Worm (Caenorhabditis elegans): Measurements from ENCODE around the gene etr-1.

Gene etr-1

ce11 chrII:216598-216997 is 54.4 kb downstream of the etr-1 start, which contains the start of gene F48A11.4:
TSS of gene F48A11.4 (minus strand) at chrII:216621.
- TF ChIP-seq lsy-12 (tag; optimal IDR thresholded peaks at IDR 0.05) (peak; percentile 92), mml-1 (tag; optimal IDR thresholded peaks at IDR 0.05) (no peak), aly-2 (tag; optimal IDR thresholded peaks at IDR 0.05) (no peak), hmg-11 (tag; optimal IDR thresholded peaks at IDR 0.05) (peak; percentile 81), ztf-11 (tag; optimal IDR thresholded peaks at IDR 0.05) (no peak), elt-2 (tag; optimal IDR thresholded peaks at IDR 0.05) (peak; percentile 64), skn-1 (tag; optimal IDR thresholded peaks at IDR 0.05) (peak; percentile 92), nhr-23 (tag; optimal IDR thresholded peaks at IDR 0.05) (peak; percentile 95), lin-15B (tag; optimal IDR thresholded peaks at IDR 0.05) (peak; percentile 98), unc-62 (GFP tag; optimal IDR thresholded peaks at IDR 0.05) (no peak), egl-27 (tag; optimal IDR thresholded peaks at IDR 0.05) (peak; percentile 53), pqm-1 (tag; optimal IDR thresholded peaks at IDR 0.05) (peak; percentile 60), lin-39 (tag; optimal IDR thresholded peaks at IDR 0.05) (peak; percentile 86), mdl-1 (tag; optimal IDR thresholded peaks at IDR 0.05) (no peak), egl-5 (tag; optimal IDR thresholded peaks at IDR 0.05) (peak; percentile 91), nhr-76 (tag; optimal IDR thresholded peaks at IDR 0.05) (peak; percentile 17), nhr-77 (tag; optimal IDR thresholded peaks at IDR 0.05) (peak; percentile 52), nhr-11 (tag; optimal IDR thresholded peaks at IDR 0.05) (peak; percentile 23), nhr-28 (tag; optimal IDR thresholded peaks at IDR 0.05) (no peak), sea-2 (GFP tag; optimal IDR thresholded peaks at IDR 0.05) (no peak), fkh-2 (tag; optimal IDR thresholded peaks at IDR 0.05) (no peak), fos-1 (tag; optimal IDR thresholded peaks at IDR 0.05) (no peak), nhr-237 (tag; optimal IDR thresholded peaks at IDR 0.05) (no peak), tbx-2 (tag; optimal IDR thresholded peaks at IDR 0.05) (peak; percentile 89), nhr-25 (tag; optimal IDR thresholded peaks at IDR 0.05) (peak; percentile 94), ztf-4 (tag; optimal IDR thresholded peaks at IDR 0.05) (peak; percentile 63), snpc-4 (tag; optimal IDR thresholded peaks at IDR 0.05) (peak; percentile 74), elt-1 (tag; optimal IDR thresholded peaks at IDR 0.05) (peak; percentile 47), ZK546.5 (tag; optimal IDR thresholded peaks at IDR 0.05) (peak; percentile 21), ama-1 (optimal IDR thresholded peaks at IDR 0.05) (peak; percentile 93), jun-1 (tag; optimal IDR thresholded peaks at IDR 0.05) (peak; percentile 89), nhr-43 (tag; optimal IDR thresholded peaks at IDR 0.05; ENCODE audit: poor library complexity, severe bottlenecking) (peak; percentile 93), fkh-10 (GFP tag; optimal IDR thresholded peaks at IDR 0.05) (peak; percentile 51), zag-1 (tag; optimal IDR thresholded peaks at IDR 0.05) (no peak), ceh-9 (tag; optimal IDR thresholded peaks at IDR 0.05) (no peak), elt-3 (tag; optimal IDR thresholded peaks at IDR 0.05) (peak in 1 of 3 experiments; percentile 3), nhr-12 (tag; optimal IDR thresholded peaks at IDR 0.05) (no peak), ceh-16 (tag; optimal IDR thresholded peaks at IDR 0.05) (no peak), ceh-28 (tag; optimal IDR thresholded peaks at IDR 0.05) (peak; percentile 80), R02D3.7 (tag; optimal IDR thresholded peaks at IDR 0.05) (peak; percentile 78), pha-4 (tag; optimal IDR thresholded peaks at IDR 0.05) (peak; percentile 98), unc-39 (tag; optimal IDR thresholded peaks at IDR 0.05) (no peak), eor-1 (tag; optimal IDR thresholded peaks at IDR 0.05) (no peak), nhr-67 (tag; optimal IDR thresholded peaks at IDR 0.05) (no peak), daf-12 (tag; optimal IDR thresholded peaks at IDR 0.05) (no peak), ceh-82 (tag; optimal IDR thresholded peaks at IDR 0.05) (peak; percentile 87), nfya-1 (tag; optimal IDR thresholded peaks at IDR 0.05; ENCODE audit: insufficient read depth) (peak; percentile 94)

ce11 chrII:217308-217707 is 55.1 kb downstream of the etr-1 start:
- TF ChIP-seq egl-5 (tag; optimal IDR thresholded peaks at IDR 0.05) (no peak), pha-4 (tag; optimal IDR thresholded peaks at IDR 0.05) (no peak), ceh-28 (tag; optimal IDR thresholded peaks at IDR 0.05) (no peak), nhr-237 (tag; optimal IDR thresholded peaks at IDR 0.05) (no peak), nhr-28 (tag; optimal IDR thresholded peaks at IDR 0.05) (no peak), lsy-12 (tag; optimal IDR thresholded peaks at IDR 0.05) (no peak), mml-1 (tag; optimal IDR thresholded peaks at IDR 0.05) (no peak), ceh-9 (tag; optimal IDR thresholded peaks at IDR 0.05) (no peak), aly-2 (tag; optimal IDR thresholded peaks at IDR 0.05) (no peak), sea-2 (GFP tag; optimal IDR thresholded peaks at IDR 0.05) (no peak), jun-1 (tag; optimal IDR thresholded peaks at IDR 0.05) (no peak), snpc-4 (tag; optimal IDR thresholded peaks at IDR 0.05) (no peak), lin-39 (tag; optimal IDR thresholded peaks at IDR 0.05) (no peak), skn-1 (tag; optimal IDR thresholded peaks at IDR 0.05) (no peak), nhr-77 (tag; optimal IDR thresholded peaks at IDR 0.05) (no peak)

Data from whole organism, L3 larva.